Worm (Caenorhabditis elegans): ENCODE results near the gene T05H10.1.

T05H10.1 gene

DNA sequence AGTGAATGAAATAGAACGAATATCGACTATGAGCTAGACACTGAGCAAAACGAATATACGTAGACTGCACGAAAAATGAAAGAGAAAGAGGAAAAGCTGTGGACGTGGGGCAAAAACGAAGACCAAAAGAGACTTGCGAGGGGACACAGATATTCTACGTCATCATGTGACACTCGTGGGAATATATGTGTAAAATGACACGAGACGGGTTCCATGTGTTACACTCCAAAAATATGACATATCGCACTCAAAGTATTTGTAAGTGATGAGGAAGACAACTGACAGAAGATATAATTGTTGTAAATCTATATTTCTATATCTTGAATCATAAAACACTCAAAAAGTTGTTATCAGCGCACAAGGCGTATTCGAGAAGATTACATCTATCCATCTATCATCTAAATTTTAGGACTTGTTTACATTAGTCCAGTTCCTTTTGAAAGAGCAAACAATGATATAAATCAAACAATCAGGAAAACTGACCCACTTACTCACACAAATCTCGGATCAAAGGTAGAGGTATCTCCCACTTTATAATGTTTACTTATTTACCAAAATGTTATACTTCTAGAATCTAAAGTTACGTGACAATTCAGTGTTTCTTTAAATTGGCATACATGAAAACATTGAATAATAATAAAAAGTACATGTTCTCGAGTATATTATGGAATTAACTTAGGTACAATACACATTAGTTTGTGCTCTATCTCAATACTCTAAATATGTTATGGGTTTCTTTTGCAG lies 29.6 kb downstream of the T05H10.1 start (continued):
- peak; percentile 57 for TF ChIP-seq mep-1 (tag; optimal IDR thresholded peaks at IDR 0.05)
- TF ChIP-seq nhr-6 (tag; optimal IDR thresholded peaks at IDR 0.05) = no peak
- TF ChIP-seq lir-3 (tag; optimal IDR thresholded peaks at IDR 0.05) = no peak
- no peak for TF ChIP-seq ceh-44 (GFP tag; IDR thresholded peaks at IDR 0.05)
- 0 out of 2 replicates have a peak, but pooled peaks have one; percentile 18 for TF ChIP-seq dmd-6 (GFP tag; IDR thresholded peaks at IDR 0.05)
- no peak for TF ChIP-seq tra-1 (GFP tag; IDR thresholded peaks at IDR 0.05)
- TF ChIP-seq ces-1 (GFP tag; optimal IDR thresholded peaks at IDR 0.05) = no peak
- no peak for TF ChIP-seq nhr-42 (GFP tag; IDR thresholded peaks at IDR 0.05)

DNA sequence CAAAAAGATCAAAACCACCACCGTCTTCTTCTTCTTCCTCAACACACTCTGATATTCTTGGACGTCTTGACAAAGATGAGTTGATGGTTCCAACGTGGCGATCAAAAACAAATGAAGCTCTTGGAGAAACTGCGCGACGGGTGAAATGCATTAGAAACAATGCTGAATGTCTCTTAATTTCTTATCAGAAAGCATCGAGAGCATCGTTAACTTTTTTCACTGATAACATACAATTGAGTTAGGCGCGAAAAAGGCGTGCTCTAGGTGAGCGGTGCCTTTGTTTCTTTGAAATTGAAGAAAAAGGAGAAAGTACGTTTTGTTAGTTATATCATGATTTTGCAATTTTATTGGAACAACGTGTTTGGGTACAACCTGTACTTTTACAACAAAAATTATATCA lies 30.8 kb downstream of the T05H10.1 start, which contains the start of gene gpcp-2:
Gene gpcp-2, minus strand, starts transcription at position 153 of the 400 bp plus-strand sequence.
- TF ChIP-seq daf-16 (GFP tag; optimal IDR thresholded peaks at IDR 0.05) (no peak), daf-16 (tag; optimal IDR thresholded peaks at IDR 0.05) (peak; percentile 29), set-16 (GFP tag; IDR thresholded peaks at IDR 0.05) (no peak), R02D3.7 (tag; optimal IDR thresholded peaks at IDR 0.05) (no peak), dve-1 (tag; optimal IDR thresholded peaks at IDR 0.05; ENCODE audit: insufficient read depth) (peak; percentile 48), Y48G9A.11 (GFP tag; IDR thresholded peaks at IDR 0.05) (no peak), T20F7.1 (GFP tag; optimal IDR thresholded peaks at IDR 0.05) (no peak), pqm-1 (tag; optimal IDR thresholded peaks at IDR 0.05) (peak; percentile 66), dmd-6 (GFP tag; IDR thresholded peaks at IDR 0.05) (peak; percentile 45), duxl-1 (tag; optimal IDR thresholded peaks at IDR 0.05; ENCODE audit: poor library complexity) (no peak), egl-43 (GFP tag; IDR thresholded peaks at IDR 0.05) (no peak), nhr-6 (tag; optimal IDR thresholded peaks at IDR 0.05) (no peak), mxl-3 (GFP tag; optimal IDR thresholded peaks at IDR 0.05) (no peak), arid-1 (GFP tag; conservative IDR thresholded peaks at IDR 0.05) (no peak), zag-1 (tag; optimal IDR thresholded peaks at IDR 0.05) (no peak), rbr-2 (tag; optimal IDR thresholded peaks at IDR 0.05) (no peak)

DNA sequence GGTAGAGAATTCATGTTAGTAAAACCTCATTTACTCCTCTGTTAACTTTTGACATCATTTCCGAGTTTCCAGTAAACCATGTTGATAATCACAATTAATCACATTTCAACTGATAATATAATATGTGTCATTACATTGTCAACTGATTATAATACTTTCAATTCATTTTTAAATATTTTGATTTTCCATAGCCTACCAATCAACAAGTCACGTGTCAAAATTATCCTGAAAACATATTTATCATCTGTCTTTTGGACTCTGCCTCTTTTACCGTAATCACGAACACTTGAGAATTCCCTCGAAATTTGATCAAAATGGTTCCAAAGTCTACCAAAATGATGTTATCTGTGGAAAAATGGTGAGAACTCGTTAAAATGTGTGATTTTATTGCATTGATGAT lies 31.7 kb downstream of the T05H10.1 start:
- TF ChIP-seq saeg-2 (GFP tag; IDR thresholded peaks at IDR 0.05) = no peak
- TF ChIP-seq unc-130 (GFP tag; optimal IDR thresholded peaks at IDR 0.05) = no peak
- TF ChIP-seq nhr-76 (tag; optimal IDR thresholded peaks at IDR 0.05) = no peak
- TF ChIP-seq aly-2 (tag; optimal IDR thresholded peaks at IDR 0.05) = no peak
- TF ChIP-seq mep-1 (tag; optimal IDR thresholded peaks at IDR 0.05) = no peak
- TF ChIP-seq fos-1 (tag; optimal IDR thresholded peaks at IDR 0.05) = no peak
- no peak for TF ChIP-seq lin-39 (tag; optimal IDR thresholded peaks at IDR 0.05)
- TF ChIP-seq hlh-30 (tag; optimal IDR thresholded peaks at IDR 0.05; ENCODE audit: insufficient read depth) = peak; percentile 2
- no peak for TF ChIP-seq zag-1 (tag; optimal IDR thresholded peaks at IDR 0.05)
- TF ChIP-seq daf-16 (GFP tag; optimal IDR thresholded peaks at IDR 0.05) = no peak
- TF ChIP-seq daf-16 (tag; optimal IDR thresholded peaks at IDR 0.05) = peak; percentile 91
- no peak for TF ChIP-seq lin-29 (GFP tag; IDR thresholded peaks at IDR 0.05)
- TF ChIP-seq dmd-6 (GFP tag; IDR thresholded peaks at IDR 0.05) = peak; percentile 36; the same call in 1 of the 2 replicates
- no peak for TF ChIP-seq R02D3.7 (tag; optimal IDR thresholded peaks at IDR 0.05)
- TF ChIP-seq F37D6.2 (tag; optimal IDR thresholded peaks at IDR 0.05) = no peak
- TF ChIP-seq nhr-28 (tag; optimal IDR thresholded peaks at IDR 0.05) = peak; percentile 7
- no peak for TF ChIP-seq ama-1 (optimal IDR thresholded peaks at IDR 0.05)
- no peak for TF ChIP-seq nhr-10 (tag; optimal IDR thresholded peaks at IDR 0.05)
- peak; percentile 38 for TF ChIP-seq hlh-11 (tag; optimal IDR thresholded peaks at IDR 0.05)
- no peak for TF ChIP-seq nhr-237 (tag; optimal IDR thresholded peaks at IDR 0.05)
- TF ChIP-seq F10B5.3 (tag; optimal IDR thresholded peaks at IDR 0.05) = no peak
- TF ChIP-seq cey-2 (tag; optimal IDR thresholded peaks at IDR 0.05; ENCODE audit: borderline replicate concordance, insufficient read depth) = no peak
- no peak for TF ChIP-seq tag-97 (GFP tag; IDR thresholded peaks at IDR 0.05)
- TF ChIP-seq F44E2.7 (GFP tag; IDR thresholded peaks at IDR 0.05) = no peak
- no peak for TF ChIP-seq nhr-42 (GFP tag; IDR thresholded peaks at IDR 0.05)
- no peak for TF ChIP-seq nhr-102 (tag; optimal IDR thresholded peaks at IDR 0.05)
- no peak for TF ChIP-seq aha-1 (tag)
- TF ChIP-seq jun-1 (tag; optimal IDR thresholded peaks at IDR 0.05) = no peak
- TF ChIP-seq mes-2 (tag; optimal IDR thresholded peaks at IDR 0.05; ENCODE audit: poor library complexity, severe bottlenecking) = no peak
- TF ChIP-seq sdz-12 (GFP tag; optimal IDR thresholded peaks at IDR 0.05) = no peak
- no peak for TF ChIP-seq lin-1 (GFP tag; IDR thresholded peaks at IDR 0.05)
- no peak for TF ChIP-seq nhr-41 (GFP tag; IDR thresholded peaks at IDR 0.05)
